Worm (Caenorhabditis elegans) whole organism, L4 larva: ENCODE data around the gene srh-265.

Experiments
- F44E2.7 ChIP-seq: fragments of 200-800 bp; sonication (Bioruptor generic); IDR thresholded peaks from 2 replicates; pipeline ENCODE4 v2.1.2; 2022; ENCODE audit warnings: missing genetic modification characterization, missing compliant biosample characterization
- Y5F2A.4 ChIP-seq: fragments of 200-800 bp; sonication (Bioruptor generic); optimal IDR thresholded peaks from 2 replicates; lab custom pipeline; 2018; ENCODE audit warnings: mild to moderate bottlenecking, missing genetic modification characterization, missing compliant biosample characterization
- ama-1 ChIP-seq: fragments of 150-350 bp; optimal IDR thresholded peaks from 2 replicates; lab custom pipeline; 2014; ENCODE audit warnings: inconsistent platforms, mixed read lengths
- ceh-28 ChIP-seq: fragments of 150-350 bp; optimal IDR thresholded peaks from 2 replicates; lab custom pipeline; 2014; ENCODE audit warnings: missing biosample characterization, missing genetic modification reagents, missing genetic modification characterization
- ceh-32 ChIP-seq: sonication (generic microtip); optimal IDR thresholded peaks from 2 replicates; lab custom pipeline; 2016; ENCODE audit warnings: mild to moderate bottlenecking, missing genetic modification characterization, missing compliant biosample characterization; ENCODE audit not compliant: poor library complexity
- ctbp-1 ChIP-seq: fragments of 200-800 bp; sonication (Bioruptor generic); IDR thresholded peaks from 2 replicates; pipeline ENCODE4 v1.3.6; 2022; ENCODE audit warnings: missing genetic modification reagents, missing genetic modification characterization, missing compliant biosample characterization
- daf-16 ChIP-seq, 3 experiments: sonication (generic microtip); optimal IDR thresholded peaks; 2 replicates each; lab custom pipeline; 2016 to 2017; ENCODE audit warnings: missing genetic modification characterization in 3 of 3, missing genetic modification reagents in 3 of 3, mild to moderate bottlenecking in 2 of 3, missing compliant biosample characterization in 2 of 3, missing biosample characterization in 1 of 3, moderate library complexity in 1 of 3
- dmd-8 ChIP-seq: fragments of 200-800 bp; sonication (Bioruptor generic); IDR thresholded peaks from 2 replicates; pipeline ENCODE4 v1.3.6; 2022; ENCODE audit warnings: missing genetic modification characterization, missing compliant biosample characterization
- dmd-9 ChIP-seq: fragments of 200-800 bp; sonication (Bioruptor generic); IDR thresholded peaks from 2 replicates; pipeline ENCODE4 v1.3.6; 2022; ENCODE audit warnings: missing genetic modification reagents, missing genetic modification characterization, missing compliant biosample characterization
- dpl-1 ChIP-seq: fragments of 150-350 bp; optimal IDR thresholded peaks from 2 replicates; lab custom pipeline; 2014; ENCODE audit warnings: missing biosample characterization, missing genetic modification reagents, missing genetic modification characterization
- duxl-1 ChIP-seq: sonication (generic microtip); optimal IDR thresholded peaks from 2 replicates; lab custom pipeline; 2016; ENCODE audit warnings: mild to moderate bottlenecking, missing genetic modification characterization, moderate library complexity, missing compliant biosample characterization; ENCODE audit not compliant: poor library complexity
- dve-1 ChIP-seq: sonication (generic microtip); optimal IDR thresholded peaks from 2 replicates; lab custom pipeline; 2017; ENCODE audit warnings: antibody characterized with exemption, mild to moderate bottlenecking, missing genetic modification characterization, missing compliant biosample characterization; ENCODE audit not compliant: insufficient read depth
- egl-27 ChIP-seq: sonication (generic microtip); optimal IDR thresholded peaks from 3 replicates; lab custom pipeline; 2017; ENCODE audit warnings: missing biosample characterization, missing genetic modification reagents, missing genetic modification characterization
- gei-8 ChIP-seq: fragments of 200-800 bp; sonication (Bioruptor generic); optimal IDR thresholded peaks from 2 replicates; lab custom pipeline; 2018; ENCODE audit warnings: mild to moderate bottlenecking, missing genetic modification characterization, missing compliant biosample characterization
- hif-1 ChIP-seq, 2 experiments: sonication (generic microtip); optimal IDR thresholded peaks; 2 replicates each; lab custom pipeline; 2016 to 2017; ENCODE audit warnings: missing compliant biosample characterization in 2 of 2, missing genetic modification characterization in 2 of 2, missing genetic modification reagents in 2 of 2, missing genotype in 2 of 2, mild to moderate bottlenecking in 1 of 2
- lin-13 ChIP-seq: fragments of 150-350 bp; optimal IDR thresholded peaks from 2 replicates; lab custom pipeline; 2014; ENCODE audit warnings: missing biosample characterization, missing genetic modification reagents, missing genetic modification characterization
- lin-39 ChIP-seq: fragments of 150-350 bp; optimal IDR thresholded peaks from 2 replicates; lab custom pipeline; 2014; ENCODE audit warnings: missing biosample characterization, missing genetic modification reagents, missing genetic modification characterization
- lir-3 ChIP-seq: sonication (generic microtip); optimal IDR thresholded peaks from 2 replicates; lab custom pipeline; 2016; ENCODE audit warnings: mild to moderate bottlenecking, missing genetic modification characterization, missing compliant biosample characterization
- nhr-102 ChIP-seq: sonication (generic microtip); optimal IDR thresholded peaks from 2 replicates; lab custom pipeline; 2016; ENCODE audit warnings: mild to moderate bottlenecking, missing genetic modification characterization, moderate library complexity, missing compliant biosample characterization
- nhr-25 ChIP-seq: sonication (generic microtip); optimal IDR thresholded peaks from 2 replicates; lab custom pipeline; 2017; ENCODE audit warnings: missing genetic modification characterization, mild to moderate bottlenecking, missing compliant biosample characterization, antibody characterized with exemption, moderate library complexity, borderline replicate concordance; ENCODE audit not compliant: insufficient read depth
- nhr-28 ChIP-seq: fragments of 150-350 bp; optimal IDR thresholded peaks from 2 replicates; lab custom pipeline; 2014; ENCODE audit warnings: missing biosample characterization, missing genetic modification characterization
- nhr-6 ChIP-seq: fragments of 150-350 bp; optimal IDR thresholded peaks from 2 replicates; lab custom pipeline; 2014; ENCODE audit warnings: missing biosample characterization, missing genetic modification characterization
- pha-4 ChIP-seq, 2 experiments: fragments of 150-350 bp in 1 of 2; fragments of 200-800 bp in 1 of 2; sonication (Bioruptor generic) in 1 of 2; IDR thresholded peaks in 1 of 2; optimal IDR thresholded peaks in 1 of 2; 2 replicates each; pipeline versions ENCODE4 v1.3.6 to Lab custom; 2014 to 2022; ENCODE audit warnings: missing genetic modification characterization in 2 of 2, missing genetic modification reagents in 2 of 2, missing biosample characterization in 1 of 2, missing compliant biosample characterization in 1 of 2
- pqm-1 ChIP-seq: sonication (generic microtip); optimal IDR thresholded peaks from 2 replicates; lab custom pipeline; 2017; ENCODE audit warnings: missing biosample characterization, missing genetic modification characterization
- rbr-2 ChIP-seq: sonication (generic microtip); optimal IDR thresholded peaks from 2 replicates; lab custom pipeline; 2016; ENCODE audit warnings: missing genotype, missing genetic modification characterization, missing compliant biosample characterization
- saeg-2 ChIP-seq: fragments of 200-800 bp; sonication (Bioruptor generic); IDR thresholded peaks from 2 replicates; pipeline ENCODE4 v1.3.6; 2022; ENCODE audit warnings: missing genetic modification reagents, missing genetic modification characterization, missing compliant biosample characterization
- spr-1 ChIP-seq: sonication (generic microtip); optimal IDR thresholded peaks from 2 replicates; lab custom pipeline; 2016; ENCODE audit warnings: mild to moderate bottlenecking, missing genetic modification characterization, missing compliant biosample characterization
- spr-3 ChIP-seq: fragments of 200-800 bp; sonication (Bioruptor generic); optimal IDR thresholded peaks from 2 replicates; lab custom pipeline; 2018; ENCODE audit warnings: mild to moderate bottlenecking, missing genetic modification characterization, missing compliant biosample characterization
- unc-130 ChIP-seq: sonication (generic microtip); optimal IDR thresholded peaks from 2 replicates; lab custom pipeline; 2016; ENCODE audit warnings: missing genetic modification reagents, missing genetic modification characterization, missing compliant biosample characterization
- unc-62 ChIP-seq, 3 experiments: fragments of 150-350 bp in 1 of 3; sonication (generic microtip); optimal IDR thresholded peaks in 2 of 3; peaks in 1 of 3; 1 replicate in 1 of 3; 2 replicates in 2 of 3; lab custom pipeline; 2014 to 2017; ENCODE audit warnings: missing biosample characterization in 3 of 3, missing genetic modification characterization in 3 of 3, missing genetic modification reagents in 3 of 3, missing genotype in 1 of 3
- vab-7 ChIP-seq: fragments of 200-800 bp; sonication (Bioruptor generic); IDR thresholded peaks from 2 replicates; pipeline ENCODE4 v1.3.6; 2022; ENCODE audit warnings: missing genetic modification reagents, missing genetic modification characterization, missing compliant biosample characterization
- zag-1 ChIP-seq: fragments of 150-350 bp; optimal IDR thresholded peaks from 2 replicates; lab custom pipeline; 2014; ENCODE audit warnings: missing biosample characterization, missing genetic modification characterization
- zfp-3 ChIP-seq: fragments of 200-800 bp; sonication (Bioruptor generic); conservative IDR thresholded peaks from 2 replicates; pipeline ENCODE4 v1.3.6; 2022; ENCODE audit warnings: missing genetic modification reagents, missing genetic modification characterization, missing compliant biosample characterization
- zip-11 ChIP-seq: fragments of 200-800 bp; sonication (Bioruptor generic); IDR thresholded peaks from 2 replicates; pipeline ENCODE4 v1.3.6; 2022; ENCODE audit warnings: missing genetic modification characterization, missing compliant biosample characterization

srh-265 gene

ce11 chrV:15406928-15407327 is 9.1 kb upstream of the srh-265 start, which contains the start of gene srh-257:
TSS of gene srh-257 (plus strand) at chrV:15407228.
- TF ChIP-seq F44E2.7 (GFP tag; lab: Robert Waterston, UW), result no peak
- no peak for TF ChIP-seq dmd-8 (GFP tag; lab: Robert Waterston, UW)
- no peak for TF ChIP-seq hif-1 (tag; optimal IDR thresholded peaks at IDR 0.05; lab: Kevin White, UChicago)
- TF ChIP-seq rbr-2, result no peak
- no peak for TF ChIP-seq gei-8 (GFP tag; lab: Kevin White, UChicago)
- TF ChIP-seq saeg-2 (GFP tag; lab: Robert Waterston, UW), result no peak
- TF ChIP-seq ctbp-1, result no peak
- TF ChIP-seq vab-7 (GFP tag; lab: Robert Waterston, UW), result no peak
- TF ChIP-seq nhr-102 (tag; lab: Kevin White, UChicago), result no peak

ce11 chrV:15412625-15413024 is 3.4 kb upstream of the srh-265 start, which contains the start of gene srbc-63:
TSS of gene srbc-63 (minus strand) at chrV:15412725.
- no peak for TF ChIP-seq lin-13 (GFP tag; lab: Kevin White, UChicago)
- no peak for TF ChIP-seq ama-1 (lab: Kevin White, UChicago)
- TF ChIP-seq lin-39, result no peak
- TF ChIP-seq nhr-25 (tag; lab: Kevin White, UChicago), result no peak
- no peak for TF ChIP-seq zag-1 (tag; lab: Kevin White, UChicago)
- TF ChIP-seq nhr-6 (tag; lab: Kevin White, UChicago), result no peak
- TF ChIP-seq, all 104 proteins: peak for 0

ce11 chrV:15413847-15414246 is 2.2 kb upstream of the srh-265 start, which contains the start of gene srh-264:
TSS of gene srh-264 (plus strand) at chrV:15414147.
- no peak for TF ChIP-seq dmd-8 (GFP tag; lab: Robert Waterston, UW)
- no peak for TF ChIP-seq spr-3 (GFP tag; lab: Kevin White, UChicago)
- TF ChIP-seq dmd-9 (GFP tag; lab: Robert Waterston, UW), result no peak
- TF ChIP-seq unc-130 (GFP tag; lab: Kevin White, UChicago), result no peak
- TF ChIP-seq, all 104 proteins: peak for 0

- TF ChIP-seq lin-39 (no peak), egl-27 (no peak), nhr-6 (tag; lab: Kevin White, UChicago) (no peak), ceh-32 (no peak), spr-1 (tag; lab: Kevin White, UChicago) (no peak), ceh-28 (tag; lab: Kevin White, UChicago) (no peak), nhr-102 (tag; lab: Kevin White, UChicago) (no peak)
Observed at ce11 chrV:15417822-15418221, 1.8 kb downstream of the srh-265 start, which contains the start of gene T06E6.10. TSS of gene T06E6.10 (plus strand) at chrV:15418122.

- TF ChIP-seq lin-39 (no peak), zip-11 (GFP tag; lab: Robert Waterston, UW) (no peak), unc-62 (GFP tag; optimal IDR thresholded peaks at IDR 0.05 in 1 of 2; lab: Kevin White, UChicago) (peak in 1 of 2 experiments; percentile 96), unc-62 (tag; optimal IDR thresholded peaks at IDR 0.05; lab: Kevin White, UChicago) (no peak)
Observed at ce11 chrV:15423601-15424000, 7.5 kb downstream of the srh-265 start, which contains the start of gene fbxa-104. TSS of gene fbxa-104 (minus strand) at chrV:15423683.

- peak; percentile 32 for TF ChIP-seq dve-1
- no peak for TF ChIP-seq rbr-2
- TF ChIP-seq Y5F2A.4 (GFP tag; lab: Kevin White, UChicago), result no peak
- no peak for TF ChIP-seq daf-16 (GFP tag; optimal IDR thresholded peaks at IDR 0.05; lab: Kevin White, UChicago)
- peak; percentile 30 for TF ChIP-seq daf-16 (tag; optimal IDR thresholded peaks at IDR 0.05; lab: Kevin White, UChicago)
- peak; percentile 6 for TF ChIP-seq nhr-28 (tag; lab: Kevin White, UChicago)
- no peak for TF ChIP-seq dpl-1 (GFP tag; lab: Kevin White, UChicago)
- peak; percentile 65 for TF ChIP-seq pqm-1 (tag; lab: Kevin White, UChicago)
- TF ChIP-seq lir-3, result no peak
- TF ChIP-seq pha-4 (GFP tag; IDR thresholded peaks at IDR 0.05; lab: Robert Waterston, UW), result no peak
- no peak for TF ChIP-seq pha-4 (tag; optimal IDR thresholded peaks at IDR 0.05; lab: Kevin White, UChicago)
- TF ChIP-seq duxl-1 (tag; lab: Kevin White, UChicago), result no peak
- no peak for TF ChIP-seq unc-62 (GFP tag; optimal IDR thresholded peaks at IDR 0.05 in 1 of 2; lab: Kevin White, UChicago)
- no peak for TF ChIP-seq unc-62 (tag; optimal IDR thresholded peaks at IDR 0.05; lab: Kevin White, UChicago)
- no peak for TF ChIP-seq zfp-3
Observed at ce11 chrV:15425368-15426091, 9.5 kb downstream of the srh-265 start, which contains the start of gene Y36E3A.2. TSS of gene Y36E3A.2 (plus strand) at chrV:15426041.
